Fruit fly (Drosophila melanogaster) whole organism, embryonic: Measurements from ENCODE around the gene dwg.
A peak's percentile ranks its signal among the peaks of the same experiment; 100 is the strongest.

Experiments
- BEAF-32 ChIP-seq: fragments of 200-800 bp; sonication (Bioruptor generic); optimal IDR thresholded peaks from 3 replicates; lab custom pipeline; 2017; ENCODE audit warnings: missing biosample characterization, missing genetic modification characterization, mild to moderate bottlenecking, moderate library complexity, missing genetic modification reagents
- CG11560 ChIP-seq: fragments of 200-800 bp; sonication (Bioruptor generic); IDR thresholded peaks from 3 replicates; pipeline ENCODE4 v1.3.6; 2022; ENCODE audit warnings: missing biosample characterization, missing genetic modification characterization
- CG14965 ChIP-seq: fragments of 200-800 bp; sonication (Bioruptor generic); optimal IDR thresholded peaks from 2 replicates; lab custom pipeline; 2016; ENCODE audit warnings: missing biosample characterization, missing genetic modification characterization, borderline replicate concordance
- CG15011 ChIP-seq: fragments of 200-800 bp; sonication (Bioruptor generic); optimal IDR thresholded peaks from 3 replicates; lab custom pipeline; 2018; ENCODE audit warnings: missing biosample characterization, mild to moderate bottlenecking, missing genetic modification characterization
- CG1529 ChIP-seq: fragments of 200-800 bp; sonication (Bioruptor generic); optimal IDR thresholded peaks from 3 replicates; lab custom pipeline; 2018; ENCODE audit warnings: missing biosample characterization, missing genetic modification characterization
- CG15479 ChIP-seq: fragments of 200-800 bp; sonication (Bioruptor generic); optimal IDR thresholded peaks from 3 replicates; lab custom pipeline; 2019; ENCODE audit warnings: missing biosample characterization, mild to moderate bottlenecking, missing genetic modification characterization, moderate library complexity
- CG1602 ChIP-seq: fragments of 200-800 bp; sonication (Bioruptor generic); optimal IDR thresholded peaks from 3 replicates; lab custom pipeline; 2016; ENCODE audit warnings: missing biosample characterization, missing genetic modification characterization
- CG18011 ChIP-seq: fragments of 200-800 bp; sonication (Bioruptor generic); optimal IDR thresholded peaks from 2 replicates; lab custom pipeline; 2017; ENCODE audit warnings: missing biosample characterization, missing genetic modification characterization, mild to moderate bottlenecking, moderate library complexity, missing genotype
- CG2120 ChIP-seq: fragments of 200-800 bp; sonication (Bioruptor generic); optimal IDR thresholded peaks from 3 replicates; lab custom pipeline; 2016; ENCODE audit warnings: missing biosample characterization, missing genetic modification characterization
- CG30403 ChIP-seq: fragments of 200-800 bp; sonication (Bioruptor generic); optimal IDR thresholded peaks from 3 replicates; lab custom pipeline; 2016; ENCODE audit warnings: missing biosample characterization, missing genetic modification characterization
- CG30431 ChIP-seq: fragments of 200-800 bp; sonication (Bioruptor generic); optimal IDR thresholded peaks from 2 replicates; lab custom pipeline; 2017; ENCODE audit warnings: missing biosample characterization, missing genetic modification characterization
- CG34376 ChIP-seq: fragments of 200-800 bp; sonication (Bioruptor generic); optimal IDR thresholded peaks from 2 replicates; lab custom pipeline; 2018; ENCODE audit warnings: missing biosample characterization, mild to moderate bottlenecking, missing genetic modification characterization
- CG3838 ChIP-seq: fragments of 200-800 bp; sonication (Bioruptor generic); optimal IDR thresholded peaks from 3 replicates; lab custom pipeline; 2016; ENCODE audit warnings: missing biosample characterization, missing genetic modification characterization
- CG4328 ChIP-seq: fragments of 200-800 bp; sonication (Bioruptor generic); optimal IDR thresholded peaks from 3 replicates; lab custom pipeline; 2017; ENCODE audit warnings: missing biosample characterization, missing genetic modification reagents, missing genetic modification characterization
- CG4617 ChIP-seq: fragments of 200-800 bp; sonication (Bioruptor generic); optimal IDR thresholded peaks from 3 replicates; lab custom pipeline; 2016; ENCODE audit warnings: missing biosample characterization, missing genetic modification characterization, borderline replicate concordance
- CG6175 ChIP-seq: fragments of 200-800 bp; sonication (Bioruptor generic); IDR thresholded peaks from 3 replicates; pipeline ENCODE4 v1.3.6; 2022; ENCODE audit warnings: missing biosample characterization, missing genetic modification characterization
- CG8388 ChIP-seq: fragments of 200-800 bp; sonication (Bioruptor generic); optimal IDR thresholded peaks from 2 replicates; lab custom pipeline; 2019; ENCODE audit warnings: missing biosample characterization, mild to moderate bottlenecking, missing genetic modification characterization, moderate library complexity
- CoRest ChIP-seq: fragments of 200-800 bp; sonication (Bioruptor generic); optimal IDR thresholded peaks from 3 replicates; lab custom pipeline; 2018; ENCODE audit warnings: missing biosample characterization, mild to moderate bottlenecking, missing genetic modification characterization, moderate library complexity
- D19B ChIP-seq: fragments of 200-800 bp; sonication (Bioruptor generic); optimal IDR thresholded peaks from 2 replicates; lab custom pipeline; 2017; ENCODE audit warnings: missing biosample characterization, mild to moderate bottlenecking, missing genetic modification characterization
- Dad ChIP-seq: fragments of 200-800 bp; sonication (Bioruptor generic); optimal IDR thresholded peaks from 3 replicates; lab custom pipeline; 2016; ENCODE audit warnings: missing biosample characterization, missing genetic modification characterization
- HLHmδ ChIP-seq: fragments of 200-800 bp; sonication (Bioruptor generic); optimal IDR thresholded peaks from 2 replicates; lab custom pipeline; 2018; ENCODE audit warnings: missing biosample characterization, mild to moderate bottlenecking, missing genetic modification characterization, moderate library complexity
- Hr51 ChIP-seq, 2 experiments: fragments of 200-800 bp; sonication (Bioruptor generic); optimal IDR thresholded peaks; 2 replicates in 1 of 2; 3 replicates in 1 of 2; lab custom pipeline; 2016 to 2018; ENCODE audit warnings: missing biosample characterization in 2 of 2, missing genetic modification characterization in 2 of 2, mild to moderate bottlenecking in 1 of 2, moderate library complexity in 1 of 2
- Hsf ChIP-seq: fragments of 200-800 bp; sonication (Bioruptor generic); optimal IDR thresholded peaks from 3 replicates; lab custom pipeline; 2016; ENCODE audit warnings: missing biosample characterization, missing genetic modification characterization
- MTF-1 ChIP-seq: fragments of 200-800 bp; sonication (Bioruptor generic); optimal IDR thresholded peaks from 2 replicates; lab custom pipeline; 2018; ENCODE audit warnings: missing biosample characterization, mild to moderate bottlenecking, missing genetic modification characterization, borderline replicate concordance
- Ravus ChIP-seq: fragments of 200-800 bp; sonication (Bioruptor generic); IDR thresholded peaks from 2 replicates; pipeline ENCODE4 v1.3.6; 2022; ENCODE audit warnings: missing biosample characterization, missing genetic modification characterization
- Spps ChIP-seq: fragments of 200-800 bp; sonication (Bioruptor generic); optimal IDR thresholded peaks from 2 replicates; lab custom pipeline; 2018; ENCODE audit warnings: missing biosample characterization, mild to moderate bottlenecking, missing genetic modification characterization
- Ssrp ChIP-seq: fragments of 200-800 bp; sonication (Bioruptor generic); optimal IDR thresholded peaks from 2 replicates; lab custom pipeline; 2018; ENCODE audit warnings: missing biosample characterization, mild to moderate bottlenecking, missing genetic modification characterization, moderate library complexity
- TFAM ChIP-seq: fragments of 200-800 bp; sonication (Bioruptor generic); optimal IDR thresholded peaks from 2 replicates; lab custom pipeline; 2017; ENCODE audit warnings: missing biosample characterization, missing genetic modification characterization, inconsistent platforms
- Xrp1 ChIP-seq: fragments of 200-800 bp; sonication (Bioruptor generic); IDR thresholded peaks from 2 replicates; pipeline ENCODE4 v1.3.6; 2022; ENCODE audit warnings: missing biosample characterization, missing genetic modification characterization
- abd-A ChIP-seq: fragments of 200-800 bp; sonication (Bioruptor generic); optimal IDR thresholded peaks from 3 replicates; lab custom pipeline; 2019; ENCODE audit warnings: missing biosample characterization, mild to moderate bottlenecking, missing genetic modification characterization, moderate library complexity
- aop ChIP-seq: fragments of 200-800 bp; sonication (Bioruptor generic); IDR thresholded peaks from 2 replicates; pipeline ENCODE4 v1.3.6; 2022; ENCODE audit warnings: missing biosample characterization, missing genetic modification characterization
- ap ChIP-seq: fragments of 200-800 bp; sonication (Bioruptor generic); IDR thresholded peaks from 2 replicates; pipeline ENCODE4 v1.3.6; 2022; ENCODE audit warnings: missing biosample characterization, missing genetic modification characterization
- ash1 ChIP-seq: fragments of 200-800 bp; sonication (Bioruptor generic); optimal IDR thresholded peaks from 2 replicates; lab custom pipeline; 2018; ENCODE audit warnings: missing biosample characterization, mild to moderate bottlenecking, missing genetic modification characterization
- ato ChIP-seq: fragments of 200-800 bp; sonication (Bioruptor generic); IDR thresholded peaks from 2 replicates; pipeline ENCODE4 v1.3.6; 2022; ENCODE audit warnings: missing biosample characterization, missing genetic modification characterization; ENCODE audit not compliant: partially characterized antibody
- bigmax ChIP-seq: fragments of 200-800 bp; sonication (Bioruptor generic); optimal IDR thresholded peaks from 2 replicates; lab custom pipeline; 2018; ENCODE audit warnings: missing biosample characterization, mild to moderate bottlenecking, missing genetic modification characterization
- bowl ChIP-seq: fragments of 200-800 bp; sonication (Bioruptor generic); IDR thresholded peaks from 2 replicates; pipeline ENCODE4 v1.3.6; 2022; ENCODE audit warnings: missing biosample characterization, missing genetic modification characterization
- cg ChIP-seq: fragments of 200-800 bp; sonication (Bioruptor generic); optimal IDR thresholded peaks from 3 replicates; lab custom pipeline; 2019; ENCODE audit warnings: missing biosample characterization, mild to moderate bottlenecking, missing genetic modification characterization, moderate library complexity
- dysf ChIP-seq: fragments of 200-800 bp; sonication (Bioruptor generic); IDR thresholded peaks from 3 replicates; pipeline ENCODE4 v1.3.6; 2022; ENCODE audit warnings: missing biosample characterization, missing genetic modification characterization
- eyg ChIP-seq: fragments of 200-800 bp; sonication (Bioruptor generic); optimal IDR thresholded peaks from 3 replicates; lab custom pipeline; 2016; ENCODE audit warnings: missing biosample characterization, missing genetic modification characterization
- fd3F ChIP-seq: fragments of 200-800 bp; sonication (Bioruptor generic); optimal IDR thresholded peaks from 2 replicates; lab custom pipeline; 2018; ENCODE audit warnings: missing biosample characterization, mild to moderate bottlenecking, missing genetic modification characterization, moderate library complexity
- gce ChIP-seq: fragments of 200-800 bp; sonication (Bioruptor generic); IDR thresholded peaks from 3 replicates; pipeline ENCODE4 v1.3.6; 2022; ENCODE audit warnings: missing biosample characterization, missing genetic modification characterization
- pita ChIP-seq: fragments of 200-800 bp; sonication (Bioruptor generic); optimal IDR thresholded peaks from 2 replicates; lab custom pipeline; 2017; ENCODE audit warnings: missing biosample characterization, mild to moderate bottlenecking, missing genetic modification characterization
- repo ChIP-seq: fragments of 200-800 bp; sonication (Bioruptor generic); optimal IDR thresholded peaks from 2 replicates; lab custom pipeline; 2016; ENCODE audit warnings: missing biosample characterization, missing genetic modification characterization
- run ChIP-seq: fragments of 200-800 bp; sonication (Bioruptor generic); optimal IDR thresholded peaks from 3 replicates; lab custom pipeline; 2018; ENCODE audit warnings: missing biosample characterization, mild to moderate bottlenecking, missing genetic modification characterization
- schlank ChIP-seq: fragments of 200-800 bp; sonication (Bioruptor generic); optimal IDR thresholded peaks from 2 replicates; lab custom pipeline; 2018; ENCODE audit warnings: missing biosample characterization, mild to moderate bottlenecking, missing genetic modification characterization
- stc ChIP-seq: fragments of 200-800 bp; sonication (Bioruptor generic); IDR thresholded peaks from 2 replicates; pipeline ENCODE4 v1.3.6; 2022; ENCODE audit warnings: missing biosample characterization, missing genetic modification characterization
- toy ChIP-seq: fragments of 200-800 bp; sonication (Bioruptor generic); IDR thresholded peaks from 2 replicates; pipeline ENCODE4 v1.3.6; 2022; ENCODE audit warnings: missing biosample characterization, missing genetic modification characterization
- trem ChIP-seq: fragments of 200-800 bp; optimal IDR thresholded peaks from 3 replicates; lab custom pipeline; 2019; ENCODE audit warnings: missing biosample characterization, mild to moderate bottlenecking, missing genetic modification characterization, moderate library complexity
- tup ChIP-seq: fragments of 200-800 bp; sonication (Bioruptor generic); optimal IDR thresholded peaks from 2 replicates; lab custom pipeline; 2016; ENCODE audit warnings: missing biosample characterization, mild to moderate bottlenecking, missing genetic modification characterization, moderate library complexity
- yki ChIP-seq: fragments of >200 bp; optimal IDR thresholded peaks from 3 replicates; lab custom pipeline; 2018
- zfh1 ChIP-seq: fragments of 200-800 bp; sonication (Bioruptor generic); IDR thresholded peaks from 3 replicates; pipeline ENCODE4 v1.3.6; 2022; ENCODE audit warnings: missing biosample characterization, missing genetic modification characterization

Gene dwg

DNA sequence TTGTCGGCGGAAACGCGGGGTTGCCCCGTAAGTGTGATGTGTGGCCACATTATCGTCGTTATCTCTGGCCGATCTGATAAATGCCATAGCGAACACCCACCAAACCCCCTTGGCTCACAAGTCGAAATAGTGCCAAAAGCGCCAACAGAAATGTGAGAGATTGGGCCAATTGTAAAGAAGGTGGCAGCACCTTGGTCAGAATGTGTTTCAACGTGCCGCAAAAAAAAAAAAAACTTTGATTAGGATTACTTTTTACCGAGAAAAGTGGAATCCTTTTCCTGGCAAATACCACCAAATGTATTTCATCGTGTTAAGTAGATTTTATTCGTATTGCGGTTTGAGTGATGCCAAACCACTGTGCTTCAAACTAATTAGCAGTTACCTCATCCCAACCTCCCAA lies 15.5 kb downstream of the dwg start (continued):
- TF ChIP-seq Ssrp (tag; lab: Kevin White, UChicago) = peak; percentile 31
- TF ChIP-seq CG18011 = peak; percentile 59
- TF ChIP-seq Ravus (GFP tag; lab: Robert Waterston, UW) = peak; percentile 81
- TF ChIP-seq bigmax (GFP tag; lab: Kevin White, UChicago) = no peak
- peak; percentile 72; the same call in 1 of the 2 replicates for TF ChIP-seq bowl (GFP tag; lab: Robert Waterston, UW)
- TF ChIP-seq gce = peak; percentile 54; the same call in 1 of the 3 replicates
- no peak for TF ChIP-seq CG14965 (GFP tag; lab: Kevin White, UChicago)
- TF ChIP-seq aop = peak; percentile 70
- TF ChIP-seq CG1529 (GFP tag; lab: Kevin White, UChicago) = no peak
- no peak for TF ChIP-seq ato (GFP tag; lab: Robert Waterston, UW)
- no peak for TF ChIP-seq cg (GFP tag; lab: Kevin White, UChicago)
- TF ChIP-seq tup = peak; percentile 66
- TF ChIP-seq MTF-1 (GFP tag; lab: Kevin White, UChicago) = peak; percentile 15
- TF ChIP-seq CG34376 = no peak
- peak; percentile 95 for TF ChIP-seq CG2120 (GFP tag; lab: Kevin White, UChicago)
- TF ChIP-seq toy = peak; percentile 69; the same call in 1 of the 2 replicates
- TF ChIP-seq ap (GFP tag; lab: Robert Waterston, UW) = peak; percentile 79
- TF ChIP-seq CG1602 = no peak
- no peak for TF ChIP-seq yki (lab: Kevin White, UChicago)
- TF ChIP-seq CG11560 (tag; lab: Robert Waterston, UW) = peak; percentile 75
- TF ChIP-seq Hr51 (GFP tag; optimal IDR thresholded peaks at IDR 0.05; lab: Kevin White, UChicago) = peak; percentile 73 to 81
- TF ChIP-seq CG15479 (GFP tag; lab: Kevin White, UChicago) = no peak
- TF ChIP-seq pita = no peak
- peak; percentile 83 for TF ChIP-seq stc (GFP tag; lab: Robert Waterston, UW)
- no peak for TF ChIP-seq BEAF-32
- no peak for TF ChIP-seq HLHmδ (GFP tag; lab: Kevin White, UChicago)
- peak; percentile 16 for TF ChIP-seq CG8388 (GFP tag; lab: Kevin White, UChicago)
- TF ChIP-seq CG4328 (GFP tag; lab: Kevin White, UChicago) = no peak
- peak; percentile 72 for TF ChIP-seq Dad (GFP tag; lab: Kevin White, UChicago)
- TF ChIP-seq TFAM (GFP tag; lab: Kevin White, UChicago) = no peak
- TF ChIP-seq zfh1 = peak; percentile 86
- peak; percentile 72 for TF ChIP-seq eyg (GFP tag; lab: Kevin White, UChicago)
- peak; percentile 92 for TF ChIP-seq dysf (GFP tag; lab: Robert Waterston, UW)
- TF ChIP-seq CG3838 (GFP tag; lab: Kevin White, UChicago) = no peak
- no peak for TF ChIP-seq Spps (tag; lab: Kevin White, UChicago)
- TF ChIP-seq CG30431 (GFP tag; lab: Kevin White, UChicago) = peak; percentile 56
- TF ChIP-seq abd-A (tag; lab: Kevin White, UChicago) = no peak
- TF ChIP-seq CoRest = peak; percentile 74
- TF ChIP-seq Xrp1 = peak; percentile 72
- TF ChIP-seq schlank (tag; lab: Kevin White, UChicago) = peak; percentile 72
- TF ChIP-seq fd3F (GFP tag; lab: Kevin White, UChicago) = peak; percentile 85
- TF ChIP-seq CG4617 (GFP tag; lab: Kevin White, UChicago) = peak; percentile 28
- TF ChIP-seq CG15011 (GFP tag; lab: Kevin White, UChicago) = peak; percentile 73
- TF ChIP-seq ash1 = no peak
- peak; percentile 76 for TF ChIP-seq D19B
- TF ChIP-seq run = no peak
- TF ChIP-seq Hsf (GFP tag; lab: Kevin White, UChicago) = peak; percentile 76
- peak; percentile 62 for TF ChIP-seq repo
- TF ChIP-seq CG6175 (GFP tag; lab: Robert Waterston, UW) = peak; percentile 88
- no peak for TF ChIP-seq trem (tag; lab: Kevin White, UChicago)
- TF ChIP-seq CG30403 (GFP tag; lab: Kevin White, UChicago) = peak; percentile 72
